Fruit fly (Drosophila melanogaster) whole organism, prepupa: ENCODE data around the gene CG5781.

Source experiments
- CG10669 ChIP-seq: fragments of 200-800 bp; sonication (Bioruptor generic); optimal IDR thresholded peaks from 3 replicates; lab custom pipeline; 2018; ENCODE audit warnings: missing biosample characterization, mild to moderate bottlenecking, missing genetic modification characterization, moderate library complexity
- CG11294 ChIP-seq: fragments of 200-800 bp; sonication (Bioruptor generic); IDR thresholded peaks from 2 replicates; pipeline ENCODE4 v1.3.6; 2022; ENCODE audit warnings: missing biosample characterization, missing genetic modification characterization
- CG15336 ChIP-seq: fragments of 200-800 bp; sonication (Bioruptor generic); IDR thresholded peaks from 2 replicates; pipeline ENCODE4 v1.3.6; 2022; ENCODE audit warnings: missing biosample characterization, missing genetic modification characterization
- CG1621 ChIP-seq: fragments of 200-800 bp; sonication (Bioruptor generic); optimal IDR thresholded peaks from 3 replicates; lab custom pipeline; 2018; ENCODE audit warnings: missing biosample characterization, mild to moderate bottlenecking, missing genetic modification characterization
- CG16779 ChIP-seq: fragments of 200-800 bp; sonication (Bioruptor generic); optimal IDR thresholded peaks from 3 replicates; lab custom pipeline; 2017; ENCODE audit warnings: missing biosample characterization, mild to moderate bottlenecking, missing genetic modification characterization
- CG34406 ChIP-seq: fragments of 200-800 bp; sonication (Bioruptor generic); optimal IDR thresholded peaks from 3 replicates; lab custom pipeline; 2016; ENCODE audit warnings: missing biosample characterization, missing genetic modification characterization
- CG3919 ChIP-seq: fragments of 200-800 bp; sonication (Bioruptor generic); optimal IDR thresholded peaks from 3 replicates; lab custom pipeline; 2016; ENCODE audit warnings: missing biosample characterization, missing genetic modification characterization
- CG4318 ChIP-seq: fragments of 200-800 bp; sonication (Bioruptor generic); optimal IDR thresholded peaks from 3 replicates; lab custom pipeline; 2017; ENCODE audit warnings: missing biosample characterization, mild to moderate bottlenecking, missing genetic modification characterization
- CG6163 ChIP-seq: fragments of 200-800 bp; sonication (Bioruptor generic); IDR thresholded peaks from 3 replicates; pipeline ENCODE4 v1.3.6; 2022; ENCODE audit warnings: missing biosample characterization, missing genetic modification characterization
- CG6276 ChIP-seq: fragments of 200-800 bp; sonication (Bioruptor generic); optimal IDR thresholded peaks from 2 replicates; lab custom pipeline; 2017; ENCODE audit warnings: missing biosample characterization, mild to moderate bottlenecking, missing genetic modification characterization
- CG6792 ChIP-seq: fragments of 200-800 bp; sonication (Bioruptor generic); optimal IDR thresholded peaks from 3 replicates; lab custom pipeline; 2016; ENCODE audit warnings: missing biosample characterization, missing genetic modification characterization
- CG6808 ChIP-seq: fragments of 200-800 bp; sonication (Bioruptor generic); optimal IDR thresholded peaks from 3 replicates; lab custom pipeline; 2017; ENCODE audit warnings: missing biosample characterization, missing genetic modification characterization, mild to moderate bottlenecking, moderate library complexity, missing genetic modification reagents
- CG6854 ChIP-seq: fragments of 200-800 bp; sonication (Bioruptor generic); optimal IDR thresholded peaks from 2 replicates; lab custom pipeline; 2017; ENCODE audit warnings: missing biosample characterization, mild to moderate bottlenecking, missing genetic modification characterization
- CG8119 ChIP-seq: fragments of 200-800 bp; sonication (Bioruptor generic); IDR thresholded peaks from 3 replicates; pipeline ENCODE4 v1.3.6; 2022; ENCODE audit warnings: missing biosample characterization, missing genetic modification characterization
- CG8319 ChIP-seq: fragments of 200-800 bp; sonication (Bioruptor generic); optimal IDR thresholded peaks from 3 replicates; lab custom pipeline; 2016; ENCODE audit warnings: missing biosample characterization, missing genetic modification characterization
- CG8632 ChIP-seq: fragments of 200-800 bp; sonication (Bioruptor generic); optimal IDR thresholded peaks from 3 replicates; lab custom pipeline; 2016; ENCODE audit warnings: missing biosample characterization, missing genetic modification characterization
- CG9139 ChIP-seq: fragments of 200-800 bp; sonication (Bioruptor generic); optimal IDR thresholded peaks from 3 replicates; lab custom pipeline; 2017; ENCODE audit warnings: missing biosample characterization, mild to moderate bottlenecking, missing genetic modification characterization
- Eip75B ChIP-seq: fragments of 200-800 bp; sonication (Bioruptor generic); optimal IDR thresholded peaks from 3 replicates; lab custom pipeline; 2016; ENCODE audit warnings: missing biosample characterization, missing genetic modification characterization
- Eip78C ChIP-seq: fragments of 200-800 bp; sonication (Bioruptor generic); peaks from one replicate; lab custom pipeline; 2016; ENCODE audit warnings: missing biosample characterization, missing genetic modification characterization
- Ets21C ChIP-seq: fragments of 200-800 bp; sonication (Bioruptor generic); optimal IDR thresholded peaks from 3 replicates; lab custom pipeline; 2016; ENCODE audit warnings: missing biosample characterization, missing genetic modification characterization
- Ets96B ChIP-seq: fragments of 200-800 bp; optimal IDR thresholded peaks from 2 replicates; lab custom pipeline; 2019; ENCODE audit warnings: missing biosample characterization, mild to moderate bottlenecking, missing genetic modification characterization, moderate library complexity
- Gug ChIP-seq: fragments of 200-800 bp; sonication (Bioruptor generic); IDR thresholded peaks from 2 replicates; pipeline ENCODE4 v1.3.6; 2022; ENCODE audit warnings: missing biosample characterization, missing genetic modification characterization
- Hr38 ChIP-seq: sonication (Bioruptor generic); optimal IDR thresholded peaks from 2 replicates; lab custom pipeline; 2016; ENCODE audit warnings: missing biosample characterization, missing genetic modification characterization
- Hr4 ChIP-seq: fragments of 200-800 bp; sonication (Bioruptor generic); optimal IDR thresholded peaks from 3 replicates; lab custom pipeline; 2016; ENCODE audit warnings: missing biosample characterization, missing genetic modification characterization
- OdsH ChIP-seq: fragments of 200-800 bp; sonication (Bioruptor generic); optimal IDR thresholded peaks from 3 replicates; lab custom pipeline; 2016; ENCODE audit warnings: missing biosample characterization, missing genetic modification characterization
- Sox14 ChIP-seq: fragments of 200-800 bp; sonication (Bioruptor generic); optimal IDR thresholded peaks from 3 replicates; lab custom pipeline; 2016; ENCODE audit warnings: missing biosample characterization, missing genetic modification characterization
- Sox15 ChIP-seq: fragments of 200-800 bp; sonication (Bioruptor generic); optimal IDR thresholded peaks from 3 replicates; lab custom pipeline; 2016; ENCODE audit warnings: missing biosample characterization, missing genetic modification characterization
- acj6 ChIP-seq: fragments of 200-800 bp; sonication (Bioruptor generic); optimal IDR thresholded peaks from 3 replicates; lab custom pipeline; 2016; ENCODE audit warnings: missing biosample characterization, missing genetic modification characterization
- dac ChIP-seq: fragments of 200-800 bp; sonication (Bioruptor generic); optimal IDR thresholded peaks from 2 replicates; lab custom pipeline; 2017; ENCODE audit warnings: missing biosample characterization, mild to moderate bottlenecking, missing genetic modification characterization
- dsx ChIP-seq: fragments of 200-800 bp; optimal IDR thresholded peaks from 3 replicates; lab custom pipeline; 2019; ENCODE audit warnings: missing biosample characterization, mild to moderate bottlenecking, missing genetic modification characterization, moderate library complexity; ENCODE audit not compliant: poor library complexity, severe bottlenecking
- eg ChIP-seq: fragments of 200-800 bp; sonication (Bioruptor generic); IDR thresholded peaks from 3 replicates; pipeline ENCODE4 v1.3.6; 2022; ENCODE audit warnings: missing biosample characterization, missing genetic modification characterization
- fd59A ChIP-seq: fragments of 200-800 bp; sonication (Bioruptor generic); optimal IDR thresholded peaks from 2 replicates; lab custom pipeline; 2017; ENCODE audit warnings: missing biosample characterization, mild to moderate bottlenecking, missing genetic modification characterization, missing genetic modification reagents
- fkh ChIP-seq: fragments of 200-800 bp; sonication (Bioruptor generic); optimal IDR thresholded peaks from 3 replicates; lab custom pipeline; 2017; ENCODE audit warnings: missing biosample characterization, mild to moderate bottlenecking, missing genetic modification characterization, moderate library complexity
- lz ChIP-seq: fragments of 200-800 bp; sonication (Bioruptor generic); optimal IDR thresholded peaks from 3 replicates; lab custom pipeline; 2016; ENCODE audit warnings: missing biosample characterization, missing genetic modification characterization
- salr ChIP-seq, 2 experiments: fragments of 200-800 bp; sonication (Bioruptor generic); optimal IDR thresholded peaks; 3 replicates each; lab custom pipeline; 2016 to 2018; ENCODE audit warnings: missing biosample characterization in 2 of 2, missing genetic modification characterization in 2 of 2, mild to moderate bottlenecking in 1 of 2
- spab ChIP-seq: fragments of 200-800 bp; sonication (Bioruptor generic); optimal IDR thresholded peaks from 2 replicates; lab custom pipeline; 2017; ENCODE audit warnings: missing biosample characterization, mild to moderate bottlenecking, missing genetic modification characterization, missing genetic modification reagents
- svp ChIP-seq: fragments of 200-800 bp; sonication (Bioruptor generic); peaks from one replicate; lab custom pipeline; 2016; ENCODE audit warnings: missing biosample characterization, missing genetic modification characterization
- topi ChIP-seq: fragments of 200-800 bp; sonication (Bioruptor generic); optimal IDR thresholded peaks from 3 replicates; lab custom pipeline; 2016; ENCODE audit warnings: missing biosample characterization, missing genetic modification characterization
- vri ChIP-seq: fragments of 200-800 bp; sonication (Bioruptor generic); optimal IDR thresholded peaks from 3 replicates; lab custom pipeline; 2016; ENCODE audit warnings: missing biosample characterization, mild to moderate bottlenecking, missing genetic modification characterization

The CG5781 gene

DNA sequence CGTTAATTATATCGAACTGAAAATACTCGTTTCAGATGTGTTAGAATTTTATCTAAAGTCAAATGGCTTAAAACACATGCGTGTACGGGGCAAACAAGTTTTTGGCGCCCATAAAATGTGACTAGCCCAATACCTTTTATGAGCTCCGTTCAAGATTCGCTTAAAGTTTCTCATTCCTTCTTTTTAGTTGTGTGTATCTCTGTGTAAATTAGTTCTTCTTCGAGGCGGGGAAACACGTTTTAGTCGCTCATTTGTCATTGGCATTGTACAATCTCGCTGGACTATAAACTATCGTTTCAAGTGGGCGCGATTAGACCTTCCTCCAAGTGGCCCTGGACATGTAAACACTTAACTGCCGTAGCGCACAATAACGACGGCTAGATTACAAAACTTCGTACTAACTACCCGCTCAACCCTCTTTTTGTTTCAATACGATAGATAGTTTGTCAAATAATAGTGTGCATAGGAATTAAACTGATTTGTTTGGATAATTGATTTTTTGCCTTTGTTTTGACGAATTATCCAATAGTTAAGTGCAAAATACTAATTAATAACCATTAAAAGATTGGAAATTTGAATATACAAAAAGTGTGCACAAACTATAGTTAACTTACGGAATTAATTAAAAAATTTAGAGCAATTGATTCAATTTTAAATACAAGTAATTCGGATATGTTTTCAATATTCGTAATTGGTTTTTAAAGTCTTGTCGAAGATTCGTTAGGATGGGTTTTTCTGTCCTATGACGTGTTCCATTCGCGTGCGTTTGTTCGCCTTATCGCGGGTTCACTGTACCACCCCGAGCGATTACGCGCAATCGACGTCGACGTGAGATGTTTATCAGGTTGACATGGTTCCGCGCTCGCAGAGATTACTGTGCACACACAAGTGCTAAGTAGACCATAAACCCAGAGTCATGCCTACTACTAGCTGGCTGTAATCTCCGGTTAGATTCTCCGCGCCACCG lies 23.6 kb upstream of the CG5781 start (continued):
- peak; percentile 51 for TF ChIP-seq CG6276 (GFP tag; lab: Kevin White, UChicago)
- TF ChIP-seq salr (GFP tag; optimal IDR thresholded peaks at IDR 0.05; lab: Kevin White, UChicago), result no peak
- no peak for TF ChIP-seq CG9139 (GFP tag; lab: Kevin White, UChicago)
- peak; percentile 32; the same call in 1 of the 2 replicates for TF ChIP-seq Gug (GFP tag; lab: Robert Waterston, UW)
- peak; percentile 12 for TF ChIP-seq fkh (GFP tag; lab: Kevin White, UChicago)
- TF ChIP-seq eg, result peak; percentile 61; the same call in 2 of the 3 replicates
- no peak for TF ChIP-seq CG6792
- TF ChIP-seq lz, result peak; percentile 24
- no peak for TF ChIP-seq CG8632
- peak; percentile 9 for TF ChIP-seq CG16779 (tag; lab: Kevin White, UChicago)
- TF ChIP-seq CG10669 (GFP tag; lab: Kevin White, UChicago), result peak; percentile 58
- TF ChIP-seq vri (GFP tag; lab: Kevin White, UChicago), result peak; percentile 83
- peak; percentile 54 for TF ChIP-seq Ets96B (tag; lab: Kevin White, UChicago)
- peak; percentile 67; the same call in 2 of the 3 replicates for TF ChIP-seq CG6163 (GFP tag; lab: Robert Waterston, UW)
- peak; percentile 45; the same call in 1 of the 2 replicates for TF ChIP-seq CG15336
- TF ChIP-seq CG1621 (tag; lab: Kevin White, UChicago), result no peak
- peak; percentile 15 for TF ChIP-seq Eip75B (GFP tag; lab: Kevin White, UChicago)
- TF ChIP-seq CG34406 (GFP tag; lab: Kevin White, UChicago), result peak; percentile 6
- TF ChIP-seq CG8119 (GFP tag; lab: Robert Waterston, UW), result no peak
- TF ChIP-seq dsx, result no peak
- peak; percentile 48 for TF ChIP-seq topi
- peak; percentile 26 for TF ChIP-seq CG3919

DNA sequence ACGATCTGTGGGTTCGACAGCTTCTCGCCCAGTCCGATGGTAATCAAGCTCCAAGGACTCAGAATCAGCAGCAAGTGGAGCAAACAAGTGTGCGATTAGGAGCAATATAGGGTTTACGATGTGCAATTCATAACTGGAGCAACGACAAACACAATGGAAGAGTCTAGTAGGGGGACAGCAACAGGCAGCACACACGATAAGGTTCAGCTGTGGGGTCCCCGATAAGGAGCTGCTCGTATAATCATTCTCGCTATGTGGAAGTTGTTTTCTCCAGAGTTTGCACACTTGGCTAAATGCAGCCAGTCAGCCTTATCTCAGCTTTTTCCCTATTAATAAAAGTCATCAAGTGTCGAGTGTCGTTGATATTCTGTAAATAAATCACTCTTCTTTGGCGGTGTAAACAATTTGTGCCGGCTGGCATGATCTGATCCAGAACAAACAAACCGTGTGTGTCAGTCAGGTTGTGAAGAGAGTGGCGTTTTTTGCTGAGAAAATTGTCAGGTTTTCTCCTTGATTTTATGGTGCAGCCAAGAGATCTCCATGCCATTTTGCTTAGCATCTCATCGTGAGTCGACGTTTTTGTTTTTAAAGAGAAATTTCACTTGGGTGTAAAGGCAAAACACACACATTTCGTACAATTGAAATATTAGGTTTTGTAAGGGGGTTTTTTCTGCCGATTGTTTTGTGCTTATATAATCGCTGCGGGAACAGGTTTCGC lies 22.7 kb upstream of the CG5781 start:
- peak; percentile 31 for TF ChIP-seq Sox14 (GFP tag; lab: Kevin White, UChicago)
- TF ChIP-seq svp, result peak; percentile 95
- TF ChIP-seq OdsH (GFP tag; lab: Kevin White, UChicago), result no peak
- peak; percentile 14 for TF ChIP-seq CG16779 (tag; lab: Kevin White, UChicago)
- peak; percentile 50 for TF ChIP-seq fkh (GFP tag; lab: Kevin White, UChicago)
- TF ChIP-seq CG6854 (GFP tag; lab: Kevin White, UChicago), result no peak
- 0 out of 3 replicates have a peak, but pooled peaks have one; percentile 41 for TF ChIP-seq CG6163 (GFP tag; lab: Robert Waterston, UW)
- no peak for TF ChIP-seq Hr38 (GFP tag; lab: Kevin White, UChicago)
- peak; percentile 82 for TF ChIP-seq vri (GFP tag; lab: Kevin White, UChicago)
- TF ChIP-seq eg, result 0 out of 3 replicates have a peak, but pooled peaks have one; percentile 27
- peak; percentile 72 for TF ChIP-seq Eip78C (GFP tag; lab: Kevin White, UChicago)
- no peak for TF ChIP-seq salr (GFP tag; optimal IDR thresholded peaks at IDR 0.05; lab: Kevin White, UChicago)
- peak; percentile 18 for TF ChIP-seq CG6808 (GFP tag; lab: Kevin White, UChicago)

DNA sequence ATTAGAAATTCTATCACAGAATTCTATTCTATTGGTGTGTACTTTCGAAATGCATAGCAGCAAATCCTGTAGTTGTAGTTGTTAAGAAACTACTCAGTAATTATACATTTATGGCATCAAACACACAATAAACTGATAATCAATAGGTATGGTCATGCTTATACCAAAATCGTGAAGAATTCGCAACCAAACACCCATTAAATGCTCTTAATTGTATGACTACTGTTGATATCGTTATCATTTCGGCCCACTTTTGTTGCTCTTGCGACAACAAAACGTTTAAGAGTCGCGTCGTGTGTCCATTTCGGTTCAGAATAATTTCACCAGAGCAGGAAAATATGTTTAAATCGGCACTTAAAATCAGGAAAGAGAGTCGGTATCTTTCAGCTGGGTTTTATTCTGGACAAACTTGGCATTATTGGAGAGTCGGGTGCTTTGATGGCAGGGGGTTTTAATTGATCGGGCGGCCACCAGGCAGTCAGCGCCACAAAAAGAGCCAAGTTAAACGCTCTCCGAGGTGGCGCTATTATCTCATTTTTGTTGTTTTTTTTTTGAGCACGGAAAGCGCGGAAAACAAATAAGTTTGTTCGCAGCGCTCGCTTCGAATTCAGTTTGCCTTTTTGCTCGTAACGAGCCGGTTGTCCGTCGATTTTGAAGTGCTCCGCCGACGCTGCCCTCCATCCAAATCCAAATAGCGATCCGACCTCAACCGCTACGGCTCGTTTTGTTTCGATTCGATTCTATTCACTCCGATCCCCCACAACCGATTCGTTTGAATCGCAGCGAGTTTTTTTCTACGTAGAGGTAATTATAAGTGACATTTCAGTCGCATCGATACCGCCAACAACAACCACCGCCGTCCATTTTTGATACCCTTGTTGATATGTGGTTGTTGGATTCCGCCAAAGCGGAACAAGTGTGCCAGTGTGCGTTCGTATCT lies 21.6 kb upstream of the CG5781 start, which contains the start of gene MRP:
Gene MRP, plus strand, starts transcription at position 609 of the 940 bp plus-strand sequence.
- TF ChIP-seq Eip75B (GFP tag; lab: Kevin White, UChicago) (no peak), fd59A (GFP tag; lab: Kevin White, UChicago) (no peak), OdsH (GFP tag; lab: Kevin White, UChicago) (no peak), CG11294 (GFP tag; lab: Robert Waterston, UW) (no peak), dac (GFP tag; lab: Kevin White, UChicago) (no peak), CG6808 (GFP tag; lab: Kevin White, UChicago) (no peak), CG8119 (GFP tag; lab: Robert Waterston, UW) (0 out of 3 replicates have a peak, but pooled peaks have one; percentile 34), spab (GFP tag; lab: Kevin White, UChicago) (no peak), Ets21C (GFP tag; lab: Kevin White, UChicago) (no peak), CG16779 (tag; lab: Kevin White, UChicago) (no peak), svp (no peak), Hr4 (GFP tag; lab: Kevin White, UChicago) (no peak), CG15336 (0 out of 2 replicates have a peak, but pooled peaks have one; percentile 6), dsx (no peak), lz (no peak), Sox15 (GFP tag; lab: Kevin White, UChicago) (no peak), acj6 (no peak), CG10669 (GFP tag; lab: Kevin White, UChicago) (no peak), CG8319 (GFP tag; lab: Kevin White, UChicago) (no peak), fkh (GFP tag; lab: Kevin White, UChicago) (peak; percentile 64), vri (GFP tag; lab: Kevin White, UChicago) (peak; percentile 23), CG4318 (GFP tag; lab: Kevin White, UChicago) (no peak)
